Worm (Caenorhabditis elegans) whole organism, mixed stage, embryonic: ENCODE results near the gene srx-6.

ENCODE experiments used
- M03D4.4 ChIP-seq: sonication (generic microtip); optimal IDR thresholded peaks from 2 replicates; lab custom pipeline; 2017; ENCODE audit warnings: mild to moderate bottlenecking, missing genetic modification characterization, missing compliant biosample characterization
- bed-3 ChIP-seq: fragments of 200-800 bp; sonication (Bioruptor generic); optimal IDR thresholded peaks from 3 replicates; lab custom pipeline; 2018; ENCODE audit warnings: mild to moderate bottlenecking, missing genetic modification characterization, moderate library complexity, missing compliant biosample characterization
- blmp-1 ChIP-seq: fragments of 150-350 bp; optimal IDR thresholded peaks from 2 replicates; lab custom pipeline; 2014; ENCODE audit warnings: missing biosample characterization, missing genetic modification characterization
- ceh-39 ChIP-seq: fragments of 150-350 bp; optimal IDR thresholded peaks from 2 replicates; lab custom pipeline; 2014; ENCODE audit warnings: missing biosample characterization, missing genetic modification characterization
- ceh-43 ChIP-seq: fragments of 200-800 bp; sonication (Bioruptor generic); optimal IDR thresholded peaks from 2 replicates; lab custom pipeline; 2018; ENCODE audit warnings: mild to moderate bottlenecking, missing genetic modification characterization, moderate library complexity, missing compliant biosample characterization
- ceh-83 ChIP-seq: fragments of 200-800 bp; sonication (Bioruptor generic); optimal IDR thresholded peaks from 2 replicates; lab custom pipeline; 2018; ENCODE audit warnings: mild to moderate bottlenecking, missing genetic modification characterization, missing compliant biosample characterization
- ces-1 ChIP-seq: fragments of 150-350 bp; optimal IDR thresholded peaks from 2 replicates; lab custom pipeline; 2014; ENCODE audit warnings: missing biosample characterization, missing genetic modification reagents, missing genetic modification characterization
- elt-1 ChIP-seq: sonication (generic microtip); optimal IDR thresholded peaks from 2 replicates; lab custom pipeline; 2017; ENCODE audit warnings: missing genetic modification characterization, mild to moderate bottlenecking, missing compliant biosample characterization, antibody characterized with exemption, moderate library complexity, borderline replicate concordance; ENCODE audit not compliant: insufficient read depth
- flh-1 ChIP-seq: fragments of 200-800 bp; sonication (Bioruptor generic); optimal IDR thresholded peaks from 2 replicates; lab custom pipeline; 2018; ENCODE audit warnings: mild to moderate bottlenecking, missing genetic modification characterization, moderate library complexity, missing compliant biosample characterization
- ham-2 ChIP-seq: fragments of 200-800 bp; sonication (Bioruptor generic); optimal IDR thresholded peaks from 2 replicates; lab custom pipeline; 2018; ENCODE audit warnings: mild to moderate bottlenecking, missing genetic modification characterization, missing compliant biosample characterization
- hlh-1 ChIP-seq: fragments of 150-350 bp; optimal IDR thresholded peaks from 2 replicates; lab custom pipeline; 2014; ENCODE audit warnings: missing biosample characterization, missing genetic modification reagents, missing genetic modification characterization
- lin-13 ChIP-seq: fragments of 150-350 bp; optimal IDR thresholded peaks from 2 replicates; lab custom pipeline; 2014; ENCODE audit warnings: missing biosample characterization, missing genetic modification characterization
- lin-32 ChIP-seq: fragments of 200-800 bp; sonication (Bioruptor generic); optimal IDR thresholded peaks from 2 replicates; lab custom pipeline; 2018; ENCODE audit warnings: mild to moderate bottlenecking, missing genetic modification characterization, missing compliant biosample characterization
- lsy-2 ChIP-seq: fragments of 150-350 bp; optimal IDR thresholded peaks from 2 replicates; lab custom pipeline; 2014; ENCODE audit warnings: missing biosample characterization, missing genetic modification characterization
- mab-5 ChIP-seq: fragments of 150-350 bp; optimal IDR thresholded peaks from 2 replicates; lab custom pipeline; 2014; ENCODE audit warnings: missing biosample characterization, missing genetic modification characterization
- mep-1 ChIP-seq: fragments of 150-350 bp; optimal IDR thresholded peaks from 2 replicates; lab custom pipeline; 2017; ENCODE audit warnings: missing biosample characterization, missing genetic modification reagents, missing genetic modification characterization, inconsistent platforms
- mls-2 ChIP-seq: sonication (generic microtip); optimal IDR thresholded peaks from 2 replicates; lab custom pipeline; 2016; ENCODE audit warnings: mild to moderate bottlenecking, missing genetic modification characterization, moderate library complexity, missing compliant biosample characterization
- pha-4 ChIP-seq: fragments of 150-350 bp; optimal IDR thresholded peaks from 2 replicates; lab custom pipeline; 2018; ENCODE audit warnings: missing biosample characterization, missing genetic modification reagents, missing genetic modification characterization
- sem-2 ChIP-seq: fragments of 200-800 bp; sonication (Bioruptor generic); optimal IDR thresholded peaks from 2 replicates; lab custom pipeline; 2018; ENCODE audit warnings: mild to moderate bottlenecking, missing genetic modification characterization, missing compliant biosample characterization
- snpc-4 ChIP-seq: fragments of 150-350 bp; optimal IDR thresholded peaks from 2 replicates; lab custom pipeline; 2014; ENCODE audit warnings: missing biosample characterization, missing genetic modification characterization
- sptf-1 ChIP-seq: sonication (generic microtip); optimal IDR thresholded peaks from 2 replicates; lab custom pipeline; 2017; ENCODE audit warnings: mild to moderate bottlenecking, missing genetic modification characterization, moderate library complexity, missing compliant biosample characterization
- unc-39 ChIP-seq: fragments of 150-350 bp; optimal IDR thresholded peaks from 2 replicates; lab custom pipeline; 2014; ENCODE audit warnings: missing biosample characterization, missing genetic modification characterization
- unc-62 ChIP-seq: fragments of 150-350 bp; optimal IDR thresholded peaks from 2 replicates; lab custom pipeline; 2014; ENCODE audit warnings: missing biosample characterization, missing genetic modification reagents, missing genetic modification characterization
- zip-8 ChIP-seq: fragments of 150-350 bp; optimal IDR thresholded peaks from 2 replicates; lab custom pipeline; 2014; ENCODE audit warnings: missing biosample characterization, missing genetic modification characterization

Gene srx-6

DNA sequence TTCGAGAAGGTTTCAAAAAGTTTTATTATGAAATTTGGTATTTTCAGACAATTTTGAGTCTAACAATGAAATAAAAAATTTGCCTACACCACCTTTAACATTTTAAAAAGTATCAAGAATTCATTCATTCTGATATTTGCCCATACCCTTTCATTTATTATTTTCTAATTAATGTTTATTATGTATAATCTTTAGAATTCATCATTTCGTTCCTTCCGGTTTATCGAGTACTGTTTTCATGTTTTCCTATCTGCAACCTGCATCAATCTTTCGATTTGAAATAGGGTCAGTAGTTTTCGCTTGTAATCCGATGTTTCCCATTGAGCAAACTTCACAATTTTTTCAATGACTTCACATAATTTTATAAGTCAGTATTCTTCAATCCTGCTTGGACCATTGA lies 43.7 kb downstream of the srx-6 start, which contains the start of gene C13A2.6:
TSS of gene C13A2.6 (plus strand) at position 301 of the 400 bp plus-strand sequence.
- TF ChIP-seq hlh-1 (tag; lab: Kevin White, UChicago) (no peak), pha-4 (tag; lab: Kevin White, UChicago) (no peak), lin-13 (no peak), ham-2 (no peak), mab-5 (tag; lab: Kevin White, UChicago) (no peak), M03D4.4 (tag; lab: Kevin White, UChicago) (no peak), mep-1 (no peak)

DNA sequence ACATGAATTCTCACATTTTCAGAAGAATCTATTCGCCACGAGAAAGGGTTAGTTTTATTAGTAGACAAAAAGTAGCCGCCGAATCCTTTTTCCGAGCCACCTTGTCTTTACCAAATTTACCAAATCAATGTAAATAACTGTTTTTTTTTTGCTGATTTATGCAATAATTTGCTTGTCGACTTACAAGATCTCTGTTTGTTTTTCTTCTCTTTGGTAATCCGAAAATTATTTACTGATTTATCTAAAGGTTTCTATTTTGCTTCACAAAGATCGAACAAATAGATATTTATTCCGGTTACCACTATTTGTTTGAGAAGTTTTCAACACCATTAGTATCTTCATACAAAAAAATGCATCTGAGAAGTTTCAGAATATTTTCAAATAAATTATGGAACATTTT lies 47.1 kb downstream of the srx-6 start, which contains the start of gene C13A2.7:
TSS of gene C13A2.7 (plus strand) at position 301 of the 400 bp plus-strand sequence.
- TF ChIP-seq mls-2 (tag; lab: Kevin White, UChicago) = no peak
- TF ChIP-seq lin-32 (GFP tag; lab: Kevin White, UChicago) = no peak
- no peak for TF ChIP-seq sptf-1
- no peak for TF ChIP-seq unc-62
- no peak for TF ChIP-seq zip-8
- no peak for TF ChIP-seq pha-4 (tag; lab: Kevin White, UChicago)
- TF ChIP-seq flh-1 (GFP tag; lab: Kevin White, UChicago) = no peak
- no peak for TF ChIP-seq lsy-2 (tag; lab: Kevin White, UChicago)
- TF ChIP-seq bed-3 (GFP tag; lab: Kevin White, UChicago) = no peak
- TF ChIP-seq elt-1 (tag; lab: Kevin White, UChicago) = no peak
- TF ChIP-seq ceh-83 (GFP tag; lab: Kevin White, UChicago) = no peak
- no peak for TF ChIP-seq ces-1 (GFP tag; lab: Kevin White, UChicago)

DNA sequence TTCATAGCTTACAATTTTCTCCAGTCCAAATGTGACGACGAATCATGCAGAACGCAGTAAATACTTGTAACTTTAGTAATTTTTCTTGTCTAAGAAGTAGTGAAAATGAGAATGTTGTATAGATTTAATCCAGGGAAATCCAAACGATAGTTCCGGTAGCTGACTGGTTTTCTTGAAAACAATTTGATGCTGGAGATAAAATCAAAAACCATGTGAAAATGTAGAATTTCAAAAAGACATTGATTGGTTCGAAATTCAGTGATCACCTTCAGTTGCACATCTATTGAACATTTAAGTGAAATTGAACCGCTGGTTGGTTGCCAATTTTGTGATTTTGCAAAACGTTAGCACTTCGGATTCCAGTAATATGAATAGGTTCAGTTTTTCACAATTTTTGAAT lies 49.1 kb downstream of the srx-6 start, which contains the start of gene C13A2.9:
TSS of gene C13A2.9 (minus strand) at position 101 of the 400 bp plus-strand sequence.
- TF ChIP-seq blmp-1 (tag; lab: Kevin White, UChicago) (no peak), flh-1 (GFP tag; lab: Kevin White, UChicago) (no peak), zip-8 (no peak), ceh-39 (tag; lab: Kevin White, UChicago) (no peak), unc-39 (no peak), ham-2 (no peak), sptf-1 (no peak), lin-13 (no peak), mab-5 (tag; lab: Kevin White, UChicago) (no peak), ceh-43 (GFP tag; lab: Kevin White, UChicago) (no peak), lsy-2 (tag; lab: Kevin White, UChicago) (no peak), hlh-1 (tag; lab: Kevin White, UChicago) (no peak), snpc-4 (tag; lab: Kevin White, UChicago) (no peak), pha-4 (tag; lab: Kevin White, UChicago) (no peak), M03D4.4 (tag; lab: Kevin White, UChicago) (no peak), bed-3 (GFP tag; lab: Kevin White, UChicago) (no peak), sem-2 (GFP tag; lab: Kevin White, UChicago) (no peak)
- TF ChIP-seq, all 35 proteins: peak for 0
